Fruit fly (Drosophila melanogaster): ENCODE results near the gene ImpE2.

DNA sequence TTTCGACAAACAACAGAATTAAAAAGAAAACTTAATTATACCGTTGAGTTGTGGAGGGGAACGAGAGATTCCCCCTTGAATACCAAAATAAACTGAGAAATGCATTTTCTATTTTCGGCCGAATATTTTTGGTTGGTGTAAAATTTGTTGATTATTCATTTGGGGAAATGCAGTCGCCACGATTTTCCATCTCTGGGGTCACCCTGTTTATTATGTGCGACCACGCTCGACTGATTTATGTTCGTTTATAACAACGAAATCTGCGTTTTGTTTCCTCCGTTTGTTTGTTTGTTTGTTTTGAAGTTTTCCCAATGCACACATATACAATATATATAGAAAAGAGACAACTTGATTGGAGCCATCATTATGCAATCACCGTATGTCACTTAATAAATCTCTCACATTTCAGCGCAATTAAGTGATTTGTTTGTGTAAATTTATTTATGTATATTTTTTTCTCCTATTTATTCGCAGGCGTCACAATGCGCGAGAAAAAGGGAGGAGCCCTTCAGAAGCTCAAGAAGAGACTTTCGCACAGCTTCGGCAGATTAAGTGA is 39.9 kb upstream of the ImpE2 start:
- TF ChIP-seq kay (GFP tag; ENCODE audit: borderline replicate concordance) (peak; percentile 79), cic (GFP tag; optimal IDR thresholded peaks at IDR 0.05) (no peak), Clk (GFP tag; optimal IDR thresholded peaks at IDR 0.05) (no peak)
